Worm (Caenorhabditis elegans) whole organism, L4 larva: ENCODE data around the gene smg-6.

ENCODE experiments used
- F49E8.2 ChIP-seq: sonication (generic microtip); optimal IDR thresholded peaks from 2 replicates; lab custom pipeline; 2016; ENCODE audit warnings: missing compliant biosample characterization, mild to moderate bottlenecking, missing genetic modification characterization, borderline replicate concordance
- T20F7.1 ChIP-seq: fragments of 200-800 bp; sonication (Bioruptor generic); optimal IDR thresholded peaks from 2 replicates; lab custom pipeline; 2018; ENCODE audit warnings: mild to moderate bottlenecking, missing genetic modification characterization, missing compliant biosample characterization
- T26A8.4 ChIP-seq: fragments of 200-800 bp; sonication (Bioruptor generic); IDR thresholded peaks from 2 replicates; pipeline ENCODE4 v1.3.6; 2022; ENCODE audit warnings: missing genetic modification characterization, missing compliant biosample characterization
- ZK337.2 ChIP-seq: fragments of 200-800 bp; sonication (Bioruptor generic); IDR thresholded peaks from 2 replicates; pipeline ENCODE4 v1.3.6; 2022; ENCODE audit warnings: missing genetic modification reagents, missing genetic modification characterization, missing compliant biosample characterization
- aly-2 ChIP-seq: sonication (generic microtip); optimal IDR thresholded peaks from 2 replicates; lab custom pipeline; 2018; ENCODE audit warnings: missing biosample characterization, missing genetic modification characterization
- ceh-20 ChIP-seq: fragments of 200-800 bp; sonication (Bioruptor generic); IDR thresholded peaks from 2 replicates; pipeline ENCODE4 v1.3.6; 2022; ENCODE audit warnings: missing genetic modification reagents, missing genetic modification characterization, missing compliant biosample characterization
- ceh-28 ChIP-seq: fragments of 150-350 bp; optimal IDR thresholded peaks from 2 replicates; lab custom pipeline; 2014; ENCODE audit warnings: missing biosample characterization, missing genetic modification reagents, missing genetic modification characterization
- ceh-62 ChIP-seq: sonication (generic microtip); optimal IDR thresholded peaks from 2 replicates; lab custom pipeline; 2017; ENCODE audit warnings: missing biosample characterization, missing genetic modification characterization
- ceh-82 ChIP-seq: sonication (generic microtip); optimal IDR thresholded peaks from 2 replicates; lab custom pipeline; 2017; ENCODE audit warnings: missing biosample characterization, missing genetic modification characterization
- ces-1 ChIP-seq: fragments of 150-350 bp; sonication (generic microtip); optimal IDR thresholded peaks from 4 replicates; lab custom pipeline; 2014; ENCODE audit warnings: missing biosample characterization, missing genetic modification reagents, missing genetic modification characterization
- daf-8 ChIP-seq: fragments of 200-800 bp; sonication (Bioruptor generic); IDR thresholded peaks from 2 replicates; pipeline ENCODE4 v1.3.6; 2022; ENCODE audit warnings: missing genetic modification characterization, missing compliant biosample characterization
- dmd-8 ChIP-seq: fragments of 200-800 bp; sonication (Bioruptor generic); IDR thresholded peaks from 2 replicates; pipeline ENCODE4 v1.3.6; 2022; ENCODE audit warnings: missing genetic modification characterization, missing compliant biosample characterization
- dmd-9 ChIP-seq: fragments of 200-800 bp; sonication (Bioruptor generic); IDR thresholded peaks from 2 replicates; pipeline ENCODE4 v1.3.6; 2022; ENCODE audit warnings: missing genetic modification reagents, missing genetic modification characterization, missing compliant biosample characterization
- duxl-1 ChIP-seq: sonication (generic microtip); optimal IDR thresholded peaks from 2 replicates; lab custom pipeline; 2016; ENCODE audit warnings: mild to moderate bottlenecking, missing genetic modification characterization, moderate library complexity, missing compliant biosample characterization; ENCODE audit not compliant: poor library complexity
- egl-27 ChIP-seq: sonication (generic microtip); optimal IDR thresholded peaks from 3 replicates; lab custom pipeline; 2017; ENCODE audit warnings: missing biosample characterization, missing genetic modification reagents, missing genetic modification characterization
- fkh-10 ChIP-seq: fragments of 150-350 bp; optimal IDR thresholded peaks from 2 replicates; lab custom pipeline; 2014; ENCODE audit warnings: missing biosample characterization, missing genetic modification reagents, missing genetic modification characterization
- hif-1 ChIP-seq, 2 experiments: sonication (generic microtip); optimal IDR thresholded peaks; 2 replicates each; lab custom pipeline; 2016 to 2017; ENCODE audit warnings: missing compliant biosample characterization in 2 of 2, missing genetic modification characterization in 2 of 2, missing genetic modification reagents in 2 of 2, missing genotype in 2 of 2, mild to moderate bottlenecking in 1 of 2
- lin-1 ChIP-seq: fragments of 200-800 bp; sonication (Bioruptor generic); IDR thresholded peaks from 2 replicates; pipeline ENCODE4 v1.3.6; 2022; ENCODE audit warnings: missing genetic modification reagents, missing genetic modification characterization, missing compliant biosample characterization
- lin-15B ChIP-seq: fragments of 150-350 bp; sonication (generic microtip); optimal IDR thresholded peaks from 3 replicates; lab custom pipeline; 2014; ENCODE audit warnings: missing biosample characterization, missing genetic modification characterization
- lin-29 ChIP-seq: fragments of 200-800 bp; sonication (Bioruptor generic); IDR thresholded peaks from 2 replicates; pipeline ENCODE4 v1.3.6; 2022; ENCODE audit warnings: missing genetic modification reagents, missing genetic modification characterization, missing compliant biosample characterization
- lir-3 ChIP-seq: sonication (generic microtip); optimal IDR thresholded peaks from 2 replicates; lab custom pipeline; 2016; ENCODE audit warnings: mild to moderate bottlenecking, missing genetic modification characterization, missing compliant biosample characterization
- mes-2 ChIP-seq: sonication (generic microtip); optimal IDR thresholded peaks from 2 replicates; lab custom pipeline; 2016; ENCODE audit warnings: missing genotype, mild to moderate bottlenecking, missing genetic modification characterization, missing compliant biosample characterization; ENCODE audit not compliant: poor library complexity, severe bottlenecking
- mxl-2 ChIP-seq: fragments of 200-800 bp; sonication (Bioruptor generic); conservative IDR thresholded peaks from 2 replicates; pipeline ENCODE4 v1.3.6; 2022; ENCODE audit warnings: missing genetic modification reagents, missing genetic modification characterization, missing compliant biosample characterization
- nhr-10 ChIP-seq: fragments of 150-350 bp; optimal IDR thresholded peaks from 2 replicates; lab custom pipeline; 2014; ENCODE audit warnings: missing biosample characterization, missing genetic modification characterization
- nhr-102 ChIP-seq: sonication (generic microtip); optimal IDR thresholded peaks from 2 replicates; lab custom pipeline; 2016; ENCODE audit warnings: mild to moderate bottlenecking, missing genetic modification characterization, moderate library complexity, missing compliant biosample characterization
- nhr-11 ChIP-seq: fragments of 150-350 bp; optimal IDR thresholded peaks from 2 replicates; lab custom pipeline; 2014; ENCODE audit warnings: missing biosample characterization, missing genetic modification characterization
- nhr-28 ChIP-seq: fragments of 150-350 bp; optimal IDR thresholded peaks from 2 replicates; lab custom pipeline; 2014; ENCODE audit warnings: missing biosample characterization, missing genetic modification characterization
- nhr-42 ChIP-seq: fragments of 200-800 bp; sonication (Bioruptor generic); IDR thresholded peaks from 2 replicates; pipeline ENCODE4 v1.3.6; 2022; ENCODE audit warnings: missing genetic modification characterization, missing compliant biosample characterization
- nhr-6 ChIP-seq: fragments of 150-350 bp; optimal IDR thresholded peaks from 2 replicates; lab custom pipeline; 2014; ENCODE audit warnings: missing biosample characterization, missing genetic modification characterization
- nhr-76 ChIP-seq: fragments of 150-350 bp; optimal IDR thresholded peaks from 2 replicates; lab custom pipeline; 2014; ENCODE audit warnings: missing biosample characterization, missing genetic modification characterization
- nhr-77 ChIP-seq: fragments of 150-350 bp; optimal IDR thresholded peaks from 2 replicates; lab custom pipeline; 2014; ENCODE audit warnings: missing biosample characterization, missing genetic modification characterization
- pha-4 ChIP-seq, 2 experiments: fragments of 150-350 bp in 1 of 2; fragments of 200-800 bp in 1 of 2; sonication (Bioruptor generic) in 1 of 2; IDR thresholded peaks in 1 of 2; optimal IDR thresholded peaks in 1 of 2; 2 replicates each; pipeline versions ENCODE4 v1.3.6 to Lab custom; 2014 to 2022; ENCODE audit warnings: missing genetic modification characterization in 2 of 2, missing genetic modification reagents in 2 of 2, missing biosample characterization in 1 of 2, missing compliant biosample characterization in 1 of 2
- php-3 ChIP-seq: fragments of 200-800 bp; sonication (Bioruptor generic); IDR thresholded peaks from 2 replicates; pipeline ENCODE4 v1.3.6; 2022; ENCODE audit warnings: missing genetic modification reagents, missing genetic modification characterization, missing compliant biosample characterization
- rbr-2 ChIP-seq: sonication (generic microtip); optimal IDR thresholded peaks from 2 replicates; lab custom pipeline; 2016; ENCODE audit warnings: missing genotype, missing genetic modification characterization, missing compliant biosample characterization
- set-16 ChIP-seq: fragments of 200-800 bp; sonication (Bioruptor generic); IDR thresholded peaks from 2 replicates; pipeline ENCODE4 v1.3.6; 2022; ENCODE audit warnings: missing genetic modification reagents, missing genetic modification characterization, missing compliant biosample characterization
- skn-1 ChIP-seq: fragments of 150-350 bp; optimal IDR thresholded peaks from 2 replicates; lab custom pipeline; 2014; ENCODE audit warnings: missing biosample characterization, missing genetic modification characterization
- snpc-1.2 ChIP-seq: fragments of 200-800 bp; sonication (Bioruptor generic); IDR thresholded peaks from 2 replicates; pipeline ENCODE4 v1.3.6; 2022; ENCODE audit warnings: missing genetic modification reagents, missing genetic modification characterization, missing compliant biosample characterization
- snpc-4 ChIP-seq: fragments of 150-350 bp; optimal IDR thresholded peaks from 2 replicates; lab custom pipeline; 2014; ENCODE audit warnings: missing biosample characterization, missing genetic modification characterization
- spr-1 ChIP-seq: sonication (generic microtip); optimal IDR thresholded peaks from 2 replicates; lab custom pipeline; 2016; ENCODE audit warnings: mild to moderate bottlenecking, missing genetic modification characterization, missing compliant biosample characterization
- spr-3 ChIP-seq: fragments of 200-800 bp; sonication (Bioruptor generic); optimal IDR thresholded peaks from 2 replicates; lab custom pipeline; 2018; ENCODE audit warnings: mild to moderate bottlenecking, missing genetic modification characterization, missing compliant biosample characterization
- unc-130 ChIP-seq: sonication (generic microtip); optimal IDR thresholded peaks from 2 replicates; lab custom pipeline; 2016; ENCODE audit warnings: missing genetic modification reagents, missing genetic modification characterization, missing compliant biosample characterization
- unc-62 ChIP-seq, 3 experiments: fragments of 150-350 bp in 1 of 3; sonication (generic microtip); optimal IDR thresholded peaks in 2 of 3; peaks in 1 of 3; 1 replicate in 1 of 3; 2 replicates in 2 of 3; lab custom pipeline; 2014 to 2017; ENCODE audit warnings: missing biosample characterization in 3 of 3, missing genetic modification characterization in 3 of 3, missing genetic modification reagents in 3 of 3, missing genotype in 1 of 3
- zag-1 ChIP-seq: fragments of 150-350 bp; optimal IDR thresholded peaks from 2 replicates; lab custom pipeline; 2014; ENCODE audit warnings: missing biosample characterization, missing genetic modification characterization
- zfp-3 ChIP-seq: fragments of 200-800 bp; sonication (Bioruptor generic); conservative IDR thresholded peaks from 2 replicates; pipeline ENCODE4 v1.3.6; 2022; ENCODE audit warnings: missing genetic modification reagents, missing genetic modification characterization, missing compliant biosample characterization
- ztf-11 ChIP-seq: fragments of 150-350 bp; optimal IDR thresholded peaks from 2 replicates; lab custom pipeline; 2014; ENCODE audit warnings: missing biosample characterization, missing genetic modification characterization

Gene smg-6

ce11 chrIII:2508518-2508917, 34.9 kb downstream of the smg-6 start, which contains the start of gene Y54F10AM.6:
Y54F10AM.6 (plus strand) TSS chrIII:2508818.
- no peak for TF ChIP-seq pha-4 (GFP tag; IDR thresholded peaks at IDR 0.05; lab: Robert Waterston, UW)
- TF ChIP-seq pha-4 (tag; optimal IDR thresholded peaks at IDR 0.05; lab: Kevin White, UChicago): no peak
- TF ChIP-seq dmd-8 (GFP tag; lab: Robert Waterston, UW): 0 out of 2 replicates have a peak, but pooled peaks have one; percentile 45

ce11 chrIII:2515461-2515860, 41.8 kb downstream of the smg-6 start:
- TF ChIP-seq nhr-28 (tag; lab: Kevin White, UChicago) (no peak), set-16 (GFP tag; lab: Robert Waterston, UW) (peak; percentile 60)

- TF ChIP-seq hif-1 (tag; optimal IDR thresholded peaks at IDR 0.05; lab: Kevin White, UChicago): peak in 1 of 2 experiments; percentile 70
- no peak for TF ChIP-seq nhr-42 (GFP tag; lab: Robert Waterston, UW)
- peak; percentile 82 for TF ChIP-seq T20F7.1
- TF ChIP-seq fkh-10 (GFP tag; lab: Kevin White, UChicago): peak; percentile 92
- peak; percentile 94 for TF ChIP-seq mes-2 (tag; lab: Kevin White, UChicago)
- peak; percentile 84 for TF ChIP-seq rbr-2
- no peak for TF ChIP-seq nhr-10
- peak; percentile 46 for TF ChIP-seq nhr-28 (tag; lab: Kevin White, UChicago)
- TF ChIP-seq lin-1 (GFP tag; lab: Robert Waterston, UW): no peak
- TF ChIP-seq snpc-1.2 (GFP tag; lab: Robert Waterston, UW): 0 out of 2 replicates have a peak, but pooled peaks have one; percentile 34
- TF ChIP-seq daf-8 (GFP tag; lab: Robert Waterston, UW): no peak
- peak; percentile 72 for TF ChIP-seq nhr-6
- TF ChIP-seq ceh-82 (tag; lab: Kevin White, UChicago): no peak
- no peak for TF ChIP-seq snpc-4
- no peak for TF ChIP-seq lin-29 (GFP tag; lab: Robert Waterston, UW)
- TF ChIP-seq ceh-20: peak; percentile 58; the same call in 1 of the 2 replicates
- TF ChIP-seq ces-1 (GFP tag; lab: Kevin White, UChicago): no peak
- peak; percentile 35 for TF ChIP-seq F49E8.2 (tag; lab: Kevin White, UChicago)
- TF ChIP-seq nhr-77: peak; percentile 95
- no peak for TF ChIP-seq duxl-1 (tag; lab: Kevin White, UChicago)
- no peak for TF ChIP-seq aly-2 (tag; lab: Kevin White, UChicago)
- no peak for TF ChIP-seq ceh-28
- TF ChIP-seq ZK337.2 (GFP tag; lab: Robert Waterston, UW): no peak
- peak; percentile 49 for TF ChIP-seq unc-130
- TF ChIP-seq spr-1 (tag; lab: Kevin White, UChicago): peak; percentile 37
- TF ChIP-seq T26A8.4: peak; percentile 90
- TF ChIP-seq mxl-2 (GFP tag; lab: Robert Waterston, UW): no peak
- no peak for TF ChIP-seq skn-1 (tag; lab: Kevin White, UChicago)
- peak; percentile 62 for TF ChIP-seq lin-15B (tag; lab: Kevin White, UChicago)
- no peak for TF ChIP-seq ztf-11 (tag; lab: Kevin White, UChicago)
- no peak for TF ChIP-seq ceh-62 (tag; lab: Kevin White, UChicago)
- 0 out of 2 replicates have a peak, but pooled peaks have one; percentile 33 for TF ChIP-seq php-3
- peak; percentile 23 for TF ChIP-seq spr-3 (GFP tag; lab: Kevin White, UChicago)
- no peak for TF ChIP-seq egl-27
- TF ChIP-seq lir-3 (tag; lab: Kevin White, UChicago): no peak
- TF ChIP-seq zfp-3 (GFP tag; lab: Robert Waterston, UW): peak; percentile 67; the same call in 1 of the 2 replicates
- peak; percentile 39; the same call in 1 of the 2 replicates for TF ChIP-seq pha-4 (GFP tag; IDR thresholded peaks at IDR 0.05; lab: Robert Waterston, UW)
- TF ChIP-seq pha-4 (tag; optimal IDR thresholded peaks at IDR 0.05; lab: Kevin White, UChicago): no peak
- TF ChIP-seq nhr-11: peak; percentile 78
- peak; percentile 64 for TF ChIP-seq nhr-102 (tag; lab: Kevin White, UChicago)
- TF ChIP-seq nhr-76: no peak
- TF ChIP-seq dmd-9 (GFP tag; lab: Robert Waterston, UW): peak; percentile 71; the same call in 1 of the 2 replicates
- TF ChIP-seq unc-62 (GFP tag; optimal IDR thresholded peaks at IDR 0.05 in 1 of 2; lab: Kevin White, UChicago): peak; percentile 6 to 59
- no peak for TF ChIP-seq unc-62 (tag; optimal IDR thresholded peaks at IDR 0.05; lab: Kevin White, UChicago)
- no peak for TF ChIP-seq zag-1 (tag; lab: Kevin White, UChicago)
Measured at ce11 chrIII:2528621-2529113, 55.0 kb downstream of the smg-6 start, which contains the start of the genes Y54F10AM.15, rbc-2 and ndua-8. Y54F10AM.15 (minus strand) TSS chrIII:2528679. rbc-2 (minus strand) TSS chrIII:2528689. ndua-8 (plus strand) TSS chrIII:2529063.
